Fruit fly (Drosophila melanogaster) whole organism, embryonic: ENCODE measurements around the gene CG45099.

ENCODE experiments used
- Awh ChIP-seq: fragments of 200-800 bp; sonication (Bioruptor generic); IDR thresholded peaks from 2 replicates; pipeline ENCODE4, ENCODE4 v1.3.6; 2022; ENCODE audit warnings: missing biosample characterization, missing genetic modification characterization
- Bdp1 ChIP-seq: fragments of 200-800 bp; sonication (Bioruptor generic); optimal IDR thresholded peaks from 3 replicates; lab custom pipeline; 2016; ENCODE audit warnings: missing biosample characterization, missing genetic modification characterization
- CG10565 ChIP-seq: fragments of 200-800 bp; sonication (Bioruptor generic); optimal IDR thresholded peaks from 3 replicates; lab custom pipeline; 2016; ENCODE audit warnings: missing biosample characterization, mild to moderate bottlenecking, missing genetic modification characterization
- CG12299 ChIP-seq: fragments of 200-800 bp; sonication (Bioruptor generic); optimal IDR thresholded peaks from 2 replicates; lab custom pipeline; 2018; ENCODE audit warnings: missing biosample characterization, mild to moderate bottlenecking, missing genetic modification characterization
- CG14965 ChIP-seq: fragments of 200-800 bp; sonication (Bioruptor generic); optimal IDR thresholded peaks from 2 replicates; lab custom pipeline; 2016; ENCODE audit warnings: missing biosample characterization, missing genetic modification characterization, borderline replicate concordance
- CG15269 ChIP-seq: fragments of 200-800 bp; sonication (Bioruptor generic); optimal IDR thresholded peaks from 2 replicates; lab custom pipeline; 2018; ENCODE audit warnings: missing biosample characterization, mild to moderate bottlenecking, missing genetic modification characterization, moderate library complexity
- CG15696 ChIP-seq: fragments of 200-800 bp; sonication (Bioruptor generic); optimal IDR thresholded peaks from 2 replicates; lab custom pipeline; 2019; ENCODE audit warnings: missing biosample characterization, mild to moderate bottlenecking, missing genetic modification characterization, moderate library complexity
- CG17186 ChIP-seq: fragments of 200-800 bp; sonication (Bioruptor generic); optimal IDR thresholded peaks from 3 replicates; lab custom pipeline; 2017; ENCODE audit warnings: missing biosample characterization, missing genetic modification reagents, missing genetic modification characterization
- CG17359 ChIP-seq: fragments of 200-800 bp; sonication (Bioruptor generic); optimal IDR thresholded peaks from 3 replicates; lab custom pipeline; 2018; ENCODE audit warnings: missing biosample characterization, mild to moderate bottlenecking, missing genetic modification characterization, moderate library complexity
- CG31388 ChIP-seq: fragments of 200-800 bp; sonication (Bioruptor generic); optimal IDR thresholded peaks from 2 replicates; lab custom pipeline; 2016; ENCODE audit warnings: missing biosample characterization, missing genetic modification characterization
- CG3407 ChIP-seq: fragments of 200-800 bp; sonication (Bioruptor generic); optimal IDR thresholded peaks from 2 replicates; lab custom pipeline; 2018; ENCODE audit warnings: missing biosample characterization, mild to moderate bottlenecking, missing genetic modification characterization
- CG3838 ChIP-seq: fragments of 200-800 bp; sonication (Bioruptor generic); optimal IDR thresholded peaks from 3 replicates; lab custom pipeline; 2016; ENCODE audit warnings: missing biosample characterization, missing genetic modification characterization
- CG7372 ChIP-seq: fragments of 200-800 bp; sonication (Bioruptor generic); IDR thresholded peaks from 2 replicates; pipeline ENCODE4 v1.3.6; 2022; ENCODE audit warnings: missing biosample characterization, missing genetic modification characterization
- CG7745 ChIP-seq: fragments of 200-800 bp; sonication (Bioruptor generic); optimal IDR thresholded peaks from 2 replicates; lab custom pipeline; 2018; ENCODE audit warnings: missing biosample characterization, mild to moderate bottlenecking, missing genetic modification characterization, moderate library complexity
- CG8359 ChIP-seq: fragments of 200-800 bp; sonication (Bioruptor generic); optimal IDR thresholded peaks from 2 replicates; lab custom pipeline; 2017; ENCODE audit warnings: missing biosample characterization, mild to moderate bottlenecking, missing genetic modification characterization, borderline replicate concordance
- CG9727 ChIP-seq: fragments of 200-800 bp; sonication (Bioruptor generic); optimal IDR thresholded peaks from 3 replicates; lab custom pipeline; 2017; ENCODE audit warnings: missing biosample characterization, mild to moderate bottlenecking, missing genetic modification characterization
- E2f1 ChIP-seq: fragments of 200-800 bp; sonication (Bioruptor generic); IDR thresholded peaks from 2 replicates; pipeline ENCODE4 v1.3.6; 2022; ENCODE audit warnings: missing biosample characterization, missing genetic modification characterization
- E2f2 ChIP-seq: fragments of 200-800 bp; sonication (Bioruptor generic); IDR thresholded peaks from 2 replicates; pipeline ENCODE4 v1.3.6; 2022; ENCODE audit warnings: missing biosample characterization, missing genetic modification characterization
- Ets97D ChIP-seq: fragments of 200-800 bp; sonication (Bioruptor generic); optimal IDR thresholded peaks from 3 replicates; lab custom pipeline; 2016; ENCODE audit warnings: missing biosample characterization, missing genetic modification characterization
- HLH3B ChIP-seq: fragments of 200-800 bp; sonication (Bioruptor generic); IDR thresholded peaks from 2 replicates; pipeline ENCODE4 v1.3.6; 2022; ENCODE audit warnings: missing biosample characterization, missing genetic modification characterization
- Lpt ChIP-seq: fragments of >200 bp; optimal IDR thresholded peaks from 2 replicates; lab custom pipeline; 2018; ENCODE audit warnings: missing biosample characterization, missing genetic modification characterization
- MBD-R2 ChIP-seq: fragments of 200-800 bp; sonication (Bioruptor generic); IDR thresholded peaks from 2 replicates; pipeline ENCODE4 v1.3.6; 2022; ENCODE audit warnings: missing biosample characterization, missing genetic modification characterization
- Opbp ChIP-seq: fragments of 200-800 bp; sonication (Bioruptor generic); IDR thresholded peaks from 3 replicates; pipeline ENCODE4 v1.3.6; 2022; ENCODE audit warnings: missing biosample characterization, missing genetic modification characterization; ENCODE audit not compliant: partially characterized antibody
- PHDP ChIP-seq: fragments of 200-800 bp; sonication (Bioruptor generic); optimal IDR thresholded peaks from 3 replicates; lab custom pipeline; 2018; ENCODE audit warnings: missing biosample characterization, mild to moderate bottlenecking, missing genetic modification characterization, moderate library complexity
- Six4 ChIP-seq: fragments of 200-800 bp; sonication (Bioruptor generic); optimal IDR thresholded peaks from 2 replicates; lab custom pipeline; 2016; ENCODE audit warnings: missing biosample characterization, missing genetic modification characterization
- cad ChIP-seq: fragments of >200 bp; optimal IDR thresholded peaks from 2 replicates; lab custom pipeline; 2017; ENCODE audit warnings: missing biosample characterization, missing genetic modification characterization
- cas ChIP-seq: fragments of 200-800 bp; sonication (Bioruptor generic); IDR thresholded peaks from 2 replicates; pipeline ENCODE4 v1.3.6; 2022; ENCODE audit warnings: missing biosample characterization, missing genetic modification characterization
- dan ChIP-seq: fragments of 200-800 bp; sonication (Bioruptor generic); IDR thresholded peaks from 2 replicates; pipeline ENCODE4 v1.3.6; 2022; ENCODE audit warnings: missing biosample characterization, missing genetic modification characterization
- dm ChIP-seq: fragments of 200-800 bp; sonication (Bioruptor generic); optimal IDR thresholded peaks from 3 replicates; lab custom pipeline; 2016; ENCODE audit warnings: missing biosample characterization, missing genetic modification characterization
- gce ChIP-seq: fragments of 200-800 bp; sonication (Bioruptor generic); IDR thresholded peaks from 3 replicates; pipeline ENCODE4 v1.3.6; 2022; ENCODE audit warnings: missing biosample characterization, missing genetic modification characterization
- her ChIP-seq: fragments of 200-800 bp; sonication (Bioruptor generic); optimal IDR thresholded peaks from 2 replicates; lab custom pipeline; 2016; ENCODE audit warnings: missing biosample characterization, missing genetic modification characterization
- hkb ChIP-seq, 2 experiments: fragments of 200-800 bp in 1 of 2; fragments of >200 bp in 1 of 2; sonication (Bioruptor generic) in 1 of 2; IDR thresholded peaks in 1 of 2; optimal IDR thresholded peaks in 1 of 2; 2 replicates each; pipeline versions ENCODE4 v1.3.6 to Lab custom; 2017 to 2022; ENCODE audit warnings: missing biosample characterization in 1 of 2, missing genetic modification characterization in 1 of 2
- kah ChIP-seq: fragments of 200-800 bp; sonication (Bioruptor generic); optimal IDR thresholded peaks from 2 replicates; lab custom pipeline; 2018; ENCODE audit warnings: missing biosample characterization, mild to moderate bottlenecking, missing genetic modification characterization
- mld ChIP-seq: fragments of 200-800 bp; sonication (Bioruptor generic); IDR thresholded peaks from 3 replicates; pipeline ENCODE4 v1.3.6; 2022; ENCODE audit warnings: missing biosample characterization, missing genetic modification characterization; ENCODE audit not compliant: partially characterized antibody
- odd ChIP-seq: fragments of 200-800 bp; sonication (Bioruptor generic); optimal IDR thresholded peaks from 2 replicates; lab custom pipeline; 2017; ENCODE audit warnings: missing biosample characterization, mild to moderate bottlenecking, missing genetic modification characterization
- onecut ChIP-seq: fragments of 200-800 bp; sonication (Bioruptor generic); IDR thresholded peaks from 2 replicates; pipeline ENCODE4 v1.3.6; 2022; ENCODE audit warnings: missing biosample characterization, missing genetic modification characterization
- p53 ChIP-seq: fragments of 200-800 bp; sonication (Bioruptor generic); optimal IDR thresholded peaks from 2 replicates; lab custom pipeline; 2016; ENCODE audit warnings: missing biosample characterization, missing genetic modification characterization
- pita ChIP-seq: fragments of 200-800 bp; sonication (Bioruptor generic); optimal IDR thresholded peaks from 2 replicates; lab custom pipeline; 2017; ENCODE audit warnings: missing biosample characterization, mild to moderate bottlenecking, missing genetic modification characterization
- prd ChIP-seq, 3 experiments: fragments of >200 bp in 2 of 3; fragments of 200-800 bp in 1 of 3; sonication (Bioruptor generic) in 1 of 3; optimal IDR thresholded peaks in 2 of 3; IDR thresholded peaks in 1 of 3; 2 replicates in 2 of 3; 3 replicates in 1 of 3; pipeline versions ENCODE4 v1.3.6 to Lab custom; 2017 to 2022; ENCODE audit warnings: missing biosample characterization in 1 of 3, missing genetic modification characterization in 1 of 3
- pzg ChIP-seq: fragments of 200-800 bp; sonication (Bioruptor generic); optimal IDR thresholded peaks from 3 replicates; lab custom pipeline; 2018; ENCODE audit warnings: missing biosample characterization, mild to moderate bottlenecking, missing genetic modification characterization, moderate library complexity
- slou ChIP-seq: fragments of 200-800 bp; sonication (Bioruptor generic); optimal IDR thresholded peaks from 3 replicates; lab custom pipeline; 2016; ENCODE audit warnings: missing biosample characterization, missing genetic modification characterization
- ssp ChIP-seq: fragments of 200-800 bp; sonication (Bioruptor generic); IDR thresholded peaks from 2 replicates; pipeline ENCODE4 v1.3.6; 2022; ENCODE audit warnings: missing biosample characterization, missing genetic modification characterization
- tio ChIP-seq: fragments of 200-800 bp; sonication (Bioruptor generic); optimal IDR thresholded peaks from 2 replicates; lab custom pipeline; 2017; ENCODE audit warnings: missing biosample characterization, missing genetic modification characterization, inconsistent platforms
- tx ChIP-seq: fragments of 200-800 bp; sonication (Bioruptor generic); optimal IDR thresholded peaks from 2 replicates; lab custom pipeline; 2016; ENCODE audit warnings: missing biosample characterization, missing genetic modification characterization
- unc-4 ChIP-seq: fragments of 200-800 bp; sonication (Bioruptor generic); IDR thresholded peaks from 2 replicates; pipeline ENCODE4 v1.3.6; 2022; ENCODE audit warnings: missing biosample characterization, missing genetic modification characterization; ENCODE audit not compliant: partially characterized antibody
- vnd ChIP-seq: fragments of 200-800 bp; sonication (Bioruptor generic); IDR thresholded peaks from 3 replicates; pipeline ENCODE4 v1.3.6; 2022; ENCODE audit warnings: missing biosample characterization, missing genetic modification characterization; ENCODE audit not compliant: partially characterized antibody
- zen2 ChIP-seq: fragments of 200-800 bp; sonication (Bioruptor generic); IDR thresholded peaks from 3 replicates; pipeline ENCODE4 v1.3.6; 2022; ENCODE audit warnings: missing biosample characterization, missing genetic modification characterization; ENCODE audit not compliant: partially characterized antibody

Gene CG45099

DNA sequence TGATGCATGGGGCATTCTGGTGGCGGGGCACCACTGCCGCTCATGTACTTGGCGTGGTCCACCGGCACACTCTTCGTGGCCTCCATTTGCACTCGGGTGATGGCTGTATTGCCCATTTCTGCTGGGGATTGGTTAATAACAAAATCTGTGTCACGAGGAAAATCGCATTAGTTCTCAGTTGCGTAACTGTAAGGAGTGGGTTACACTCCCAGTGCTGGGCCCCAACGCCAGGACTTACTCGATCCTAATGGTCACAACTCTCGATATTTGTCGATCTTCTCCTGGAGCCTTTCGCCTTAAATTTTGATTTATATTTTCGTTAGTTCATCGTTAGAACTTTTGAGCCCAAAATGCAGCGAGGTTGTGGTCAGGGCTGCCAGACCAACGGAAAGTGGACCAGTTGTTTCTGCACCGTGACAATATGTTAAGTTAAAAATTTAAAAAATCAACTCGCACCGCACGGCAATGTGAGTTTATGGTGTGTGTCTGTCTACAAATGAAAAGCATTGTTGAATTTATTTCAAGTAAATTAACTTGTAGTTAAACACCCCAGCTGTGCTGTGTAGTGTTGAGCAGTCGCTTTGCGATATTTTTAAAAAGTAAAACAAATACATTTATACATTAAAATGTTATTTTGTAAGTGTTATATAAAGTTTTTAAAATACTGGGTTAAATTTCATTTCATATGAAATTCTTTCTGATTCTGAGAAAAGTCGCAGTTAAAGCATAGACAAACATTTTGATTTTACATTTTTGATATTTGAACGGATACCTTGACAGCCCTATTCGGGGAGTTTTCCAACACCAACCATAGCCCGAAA lies 7.0 kb downstream of the CG45099 start, which contains the start of the genes Cchl and ND-42 (continued):
- TF ChIP-seq CG12299 (tag; lab: Kevin White, UChicago) (peak; percentile 64), Six4 (GFP tag; lab: Kevin White, UChicago) (peak; percentile 73), odd (GFP tag; lab: Kevin White, UChicago) (no peak), pita (GFP tag; lab: Kevin White, UChicago) (no peak), E2f1 (peak; percentile 51), E2f2 (peak; percentile 52), her (GFP tag; lab: Kevin White, UChicago) (peak; percentile 51), tx (GFP tag; lab: Kevin White, UChicago) (peak; percentile 33), tio (GFP tag; lab: Kevin White, UChicago) (no peak), CG8359 (GFP tag; lab: Kevin White, UChicago) (peak; percentile 16), ssp (GFP tag; lab: Robert Waterston, UW) (peak; percentile 67), Opbp (no peak), CG7745 (no peak), PHDP (tag; lab: Kevin White, UChicago) (peak; percentile 83), CG3407 (peak; percentile 57), HLH3B (GFP tag; lab: Robert Waterston, UW) (peak; percentile 69), Ets97D (peak; percentile 68), p53 (GFP tag; lab: Kevin White, UChicago) (peak; percentile 3), CG17186 (GFP tag; lab: Kevin White, UChicago) (no peak), kah (GFP tag; lab: Kevin White, UChicago) (peak; percentile 68), cad (no peak), gce (GFP tag; lab: Robert Waterston, UW) (no peak), hkb (optimal IDR thresholded peaks at IDR 0.05; lab: Kevin White, UChicago) (no peak), hkb (GFP tag; IDR thresholded peaks at IDR 0.05; lab: Robert Waterston, UW) (peak; percentile 64), vnd (GFP tag; lab: Robert Waterston, UW) (0 out of 3 replicates have a peak, but pooled peaks have one; percentile 44), mld (GFP tag; lab: Robert Waterston, UW) (no peak), CG3838 (GFP tag; lab: Kevin White, UChicago) (peak; percentile 64), unc-4 (peak; percentile 60), CG31388 (GFP tag; lab: Kevin White, UChicago) (peak; percentile 61), cas (GFP tag; lab: Robert Waterston, UW) (0 out of 2 replicates have a peak, but pooled peaks have one; percentile 6), Bdp1 (GFP tag; lab: Kevin White, UChicago) (peak; percentile 44), Awh (0 out of 2 replicates have a peak, but pooled peaks have one; percentile 9), pzg (peak; percentile 43), zen2 (GFP tag; lab: Robert Waterston, UW) (no peak; the same call in 2 of the 3 replicates), CG15696 (tag; lab: Kevin White, UChicago) (peak; percentile 79), Lpt (no peak), CG7372 (peak; percentile 62; the same call in 1 of the 2 replicates), dm (GFP tag; lab: Kevin White, UChicago) (peak; percentile 78), slou (GFP tag; lab: Kevin White, UChicago) (peak; percentile 66), prd (optimal IDR thresholded peaks at IDR 0.05; lab: Kevin White, UChicago) (no peak), prd (GFP tag; IDR thresholded peaks at IDR 0.05; lab: Robert Waterston, UW) (peak; percentile 81), CG17359 (tag; lab: Kevin White, UChicago) (peak; percentile 72), dan (GFP tag; lab: Robert Waterston, UW) (no peak), CG14965 (GFP tag; lab: Kevin White, UChicago) (no peak), MBD-R2 (GFP tag; lab: Robert Waterston, UW) (peak; percentile 70), CG10565 (no peak), CG9727 (GFP tag; lab: Kevin White, UChicago) (peak; percentile 84), onecut (GFP tag; lab: Robert Waterston, UW) (peak; percentile 42; the same call in 1 of the 2 replicates), CG15269 (peak; percentile 83)
